Worm (Caenorhabditis elegans): ENCODE data around the gene maa-1.

The maa-1 gene

ce11 chrIII:11824088-11824487 is 1.8 kb upstream of the maa-1 start:
- TF ChIP-seq gmeb-1 (tag; optimal IDR thresholded peaks at IDR 0.05), result no peak
- no peak for TF ChIP-seq nhr-11 (tag; optimal IDR thresholded peaks at IDR 0.05)
- TF ChIP-seq unc-39 (tag; optimal IDR thresholded peaks at IDR 0.05), result no peak
- no peak for TF ChIP-seq nhr-21 (tag; optimal IDR thresholded peaks at IDR 0.05)
- no peak for TF ChIP-seq fos-1 (tag; optimal IDR thresholded peaks at IDR 0.05)
- no peak for TF ChIP-seq snpc-4 (tag; optimal IDR thresholded peaks at IDR 0.05)
- TF ChIP-seq nhr-23 (tag; optimal IDR thresholded peaks at IDR 0.05), result no peak
- no peak for TF ChIP-seq skn-1 (tag; optimal IDR thresholded peaks at IDR 0.05)
- TF ChIP-seq egl-27 (tag; optimal IDR thresholded peaks at IDR 0.05), result no peak
- TF ChIP-seq crh-2 (tag; optimal IDR thresholded peaks at IDR 0.05), result no peak
- TF ChIP-seq mdl-1 (tag; optimal IDR thresholded peaks at IDR 0.05), result no peak
- no peak for TF ChIP-seq nhr-129 (tag; optimal IDR thresholded peaks at IDR 0.05)
- no peak for TF ChIP-seq R02D3.7 (tag; optimal IDR thresholded peaks at IDR 0.05)
- TF ChIP-seq mbf-1 (tag; optimal IDR thresholded peaks at IDR 0.05), result no peak
- TF ChIP-seq lin-39 (tag; optimal IDR thresholded peaks at IDR 0.05), result no peak
- TF ChIP-seq ztf-1 (GFP tag; conservative IDR thresholded peaks at IDR 0.05), result no peak
- no peak for TF ChIP-seq peb-1 (tag; optimal IDR thresholded peaks at IDR 0.05)
- no peak for TF ChIP-seq ztf-4 (tag; optimal IDR thresholded peaks at IDR 0.05)
- no peak for TF ChIP-seq nhr-6 (tag; optimal IDR thresholded peaks at IDR 0.05)
- no peak for TF ChIP-seq sem-4 (tag; optimal IDR thresholded peaks at IDR 0.05)

ce11 chrIII:11823260-11823659 is 934 bp upstream of the maa-1 start, which contains the start of gene C18D11.3:
Gene C18D11.3 (plus strand): TSS chrIII:11823448.
- TF ChIP-seq ceh-16 (tag; optimal IDR thresholded peaks at IDR 0.05) (peak; percentile 38), lin-11 (tag; optimal IDR thresholded peaks at IDR 0.05) (peak; percentile 90), dmd-4 (tag; optimal IDR thresholded peaks at IDR 0.05) (no peak), ztf-11 (tag; optimal IDR thresholded peaks at IDR 0.05) (no peak), blmp-1 (tag; optimal IDR thresholded peaks at IDR 0.05; ENCODE audit: insufficient read depth) (no peak), ama-1 (optimal IDR thresholded peaks at IDR 0.05) (no peak), fos-1 (tag; optimal IDR thresholded peaks at IDR 0.05) (peak; percentile 86), sem-4 (tag; optimal IDR thresholded peaks at IDR 0.05) (peak; percentile 84), skn-1 (tag; optimal IDR thresholded peaks at IDR 0.05) (no peak), lsy-2 (tag; optimal IDR thresholded peaks at IDR 0.05) (peak; percentile 90 to 98), ztf-4 (tag; optimal IDR thresholded peaks at IDR 0.05) (peak; percentile 49), crh-2 (tag; optimal IDR thresholded peaks at IDR 0.05) (peak; percentile 88), zag-1 (tag; optimal IDR thresholded peaks at IDR 0.05) (peak; percentile 16), snpc-4 (tag; optimal IDR thresholded peaks at IDR 0.05) (peak; percentile 78), mbf-1 (tag; optimal IDR thresholded peaks at IDR 0.05) (no peak), elt-3 (tag; optimal IDR thresholded peaks at IDR 0.05) (no peak), R02D3.7 (tag; optimal IDR thresholded peaks at IDR 0.05) (no peak), nhr-12 (tag; optimal IDR thresholded peaks at IDR 0.05) (no peak), mdl-1 (tag; optimal IDR thresholded peaks at IDR 0.05) (peak in 1 of 2 experiments; percentile 63), F13H6.1 (tag; optimal IDR thresholded peaks at IDR 0.05) (peak; percentile 81), nhr-10 (tag; optimal IDR thresholded peaks at IDR 0.05) (peak; percentile 24), nhr-25 (tag; optimal IDR thresholded peaks at IDR 0.05) (peak; percentile 85), nhr-21 (tag; optimal IDR thresholded peaks at IDR 0.05) (peak; percentile 77), gmeb-1 (tag; optimal IDR thresholded peaks at IDR 0.05) (peak; percentile 76), nhr-129 (tag; optimal IDR thresholded peaks at IDR 0.05) (peak; percentile 92), sma-9 (GFP tag; optimal IDR thresholded peaks at IDR 0.05) (peak; percentile 90), sma-9 (tag; optimal IDR thresholded peaks at IDR 0.05) (no peak), ceh-82 (tag; optimal IDR thresholded peaks at IDR 0.05) (no peak), lin-39 (tag; optimal IDR thresholded peaks at IDR 0.05) (no peak), sma-3 (GFP tag; optimal IDR thresholded peaks at IDR 0.05) (peak; percentile 82), unc-62 (GFP tag; optimal IDR thresholded peaks at IDR 0.05) (no peak), lin-13 (GFP tag; optimal IDR thresholded peaks at IDR 0.05) (peak; percentile 84), mab-5 (tag; optimal IDR thresholded peaks at IDR 0.05) (no peak), ztf-1 (GFP tag; conservative IDR thresholded peaks at IDR 0.05) (no peak), C34F6.9 (tag; optimal IDR thresholded peaks at IDR 0.05) (peak; percentile 94), elt-1 (tag; optimal IDR thresholded peaks at IDR 0.05) (no peak), nhr-23 (tag; optimal IDR thresholded peaks at IDR 0.05) (no peak), unc-39 (tag; optimal IDR thresholded peaks at IDR 0.05) (no peak), alr-1 (tag; optimal IDR thresholded peaks at IDR 0.05) (no peak), unc-55 (GFP tag; optimal IDR thresholded peaks at IDR 0.05) (peak; percentile 87), egl-27 (tag; optimal IDR thresholded peaks at IDR 0.05) (peak; percentile 60)
